Fruit fly (Drosophila melanogaster) whole organism, adult: ENCODE results near the gene CG32079.

Experiments used
- Crg-1 ChIP-seq: fragments of 200-800 bp; sonication (Bioruptor generic); optimal IDR thresholded peaks from 2 replicates; lab custom pipeline; 2016; ENCODE audit warnings: missing biosample characterization, missing genetic modification characterization
- Mnt ChIP-seq: fragments of 200-800 bp; sonication (Bioruptor generic); optimal IDR thresholded peaks from 2 replicates; lab custom pipeline; 2016; ENCODE audit warnings: missing biosample characterization, mild to moderate bottlenecking, missing genetic modification characterization
- cic ChIP-seq: fragments of 200-800 bp; sonication (Bioruptor generic); optimal IDR thresholded peaks from 2 replicates; lab custom pipeline; 2017; ENCODE audit warnings: missing biosample characterization, mild to moderate bottlenecking, missing genetic modification characterization, moderate library complexity
- cnc ChIP-seq, 2 experiments: fragments of >200 bp; optimal IDR thresholded peaks; 2 replicates each; lab custom pipeline; 2017
- kay ChIP-seq: fragments of 200-800 bp; sonication (Bioruptor generic); peaks from one replicate; lab custom pipeline; 2016; ENCODE audit warnings: missing biosample characterization, missing genetic modification characterization, borderline replicate concordance
- tj ChIP-seq: fragments of 200-800 bp; sonication (Bioruptor generic); optimal IDR thresholded peaks from 3 replicates; lab custom pipeline; 2017; ENCODE audit warnings: missing biosample characterization, mild to moderate bottlenecking, missing genetic modification characterization, moderate library complexity

DNA sequence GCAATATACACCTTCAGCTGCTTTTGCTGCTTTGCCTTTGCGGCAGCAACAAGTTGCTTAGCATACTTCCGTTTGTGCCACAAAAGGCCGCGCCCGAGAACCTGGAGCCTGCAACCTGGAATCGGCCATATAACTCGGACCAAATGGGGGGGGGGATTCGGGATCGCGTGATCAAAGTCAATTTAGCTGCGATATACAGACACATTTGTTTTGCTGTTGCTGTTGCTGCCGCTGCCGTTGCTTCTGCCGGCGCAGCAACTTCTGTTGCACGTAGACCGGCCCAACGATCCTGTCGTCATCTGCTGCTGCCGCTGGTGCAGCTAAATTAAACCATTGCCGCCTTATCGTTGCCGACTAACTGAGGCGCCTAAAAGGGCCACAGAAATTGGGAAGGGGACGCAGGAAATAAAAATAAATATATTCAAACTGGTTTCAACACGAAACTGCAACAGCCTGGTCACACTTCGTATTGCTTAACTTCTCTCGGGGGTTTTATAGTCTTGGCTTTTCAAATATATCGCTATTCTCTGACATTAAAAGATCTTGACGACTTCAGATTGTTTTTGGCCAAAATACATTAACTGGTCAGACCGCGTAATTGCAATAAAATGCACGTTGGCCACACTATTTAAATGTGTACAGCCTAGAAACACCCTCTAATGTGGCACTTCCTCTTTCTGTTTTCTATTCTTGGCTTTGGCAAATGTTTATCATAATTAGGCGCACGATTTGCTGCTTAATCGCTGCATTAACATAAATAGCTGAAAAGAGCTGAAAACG lies 33.9 kb upstream of the CG32079 start:
- no peak for TF ChIP-seq tj (GFP tag; lab: Kevin White, UChicago)
- TF ChIP-seq Crg-1 (GFP tag; lab: Kevin White, UChicago), result no peak
- TF ChIP-seq kay (GFP tag; lab: Kevin White, UChicago), result no peak
- no peak for TF ChIP-seq Mnt (GFP tag; lab: Kevin White, UChicago)
- TF ChIP-seq cnc (optimal IDR thresholded peaks at IDR 0.05; lab: Kevin White, UChicago), result no peak
- TF ChIP-seq cic (GFP tag; lab: Kevin White, UChicago), result no peak
